Worm (Caenorhabditis elegans) whole organism, L3 larva: ENCODE data around the gene kbp-1.

ENCODE experiments used
- R02D3.7 ChIP-seq: fragments of 150-350 bp; optimal IDR thresholded peaks from 2 replicates; lab custom pipeline; 2014; ENCODE audit warnings: missing biosample characterization, missing genetic modification characterization
- ZK546.5 ChIP-seq: sonication (generic microtip); optimal IDR thresholded peaks from 2 replicates; lab custom pipeline; 2017; ENCODE audit warnings: missing biosample characterization, missing genetic modification characterization
- ceh-28 ChIP-seq: fragments of 150-350 bp; optimal IDR thresholded peaks from 2 replicates; lab custom pipeline; 2014; ENCODE audit warnings: missing biosample characterization, missing genetic modification reagents, missing genetic modification characterization
- ceh-9 ChIP-seq: sonication (generic microtip); optimal IDR thresholded peaks from 2 replicates; lab custom pipeline; 2018; ENCODE audit warnings: missing biosample characterization, missing genetic modification characterization
- daf-12 ChIP-seq: fragments of 150-350 bp; optimal IDR thresholded peaks from 2 replicates; lab custom pipeline; 2014; ENCODE audit warnings: missing biosample characterization, missing genetic modification reagents, missing genetic modification characterization
- elt-2 ChIP-seq: sonication (generic microtip); optimal IDR thresholded peaks from 2 replicates; lab custom pipeline; 2016; ENCODE audit warnings: missing genetic modification reagents, mild to moderate bottlenecking, missing genetic modification characterization, missing compliant biosample characterization
- fkh-10 ChIP-seq: sonication (generic microtip); optimal IDR thresholded peaks from 2 replicates; lab custom pipeline; 2017; ENCODE audit warnings: missing biosample characterization, missing genetic modification reagents, missing genetic modification characterization
- hmg-11 ChIP-seq: sonication (generic microtip); optimal IDR thresholded peaks from 2 replicates; lab custom pipeline; 2016; ENCODE audit warnings: missing genetic modification characterization, missing compliant biosample characterization
- mdl-1 ChIP-seq: fragments of 150-350 bp; optimal IDR thresholded peaks from 2 replicates; lab custom pipeline; 2014; ENCODE audit warnings: missing biosample characterization, missing genetic modification characterization
- nfya-1 ChIP-seq: sonication (generic microtip); optimal IDR thresholded peaks from 2 replicates; lab custom pipeline; 2017; ENCODE audit warnings: missing genetic modification characterization, mild to moderate bottlenecking, missing compliant biosample characterization, antibody characterized with exemption, moderate library complexity; ENCODE audit not compliant: insufficient read depth
- nhr-11 ChIP-seq: fragments of 150-350 bp; optimal IDR thresholded peaks from 2 replicates; lab custom pipeline; 2014; ENCODE audit warnings: missing biosample characterization, missing genetic modification characterization
- nhr-12 ChIP-seq: fragments of 150-350 bp; optimal IDR thresholded peaks from 2 replicates; lab custom pipeline; 2014; ENCODE audit warnings: missing biosample characterization, missing genetic modification characterization
- nhr-23 ChIP-seq: fragments of 150-350 bp; optimal IDR thresholded peaks from 2 replicates; lab custom pipeline; 2014; ENCODE audit warnings: missing biosample characterization, missing genetic modification reagents, missing genetic modification characterization
- nhr-237 ChIP-seq: fragments of 150-350 bp; optimal IDR thresholded peaks from 2 replicates; lab custom pipeline; 2014; ENCODE audit warnings: missing biosample characterization, missing genetic modification characterization
- nhr-76 ChIP-seq: fragments of 150-350 bp; sonication (generic microtip); optimal IDR thresholded peaks from 5 replicates; lab custom pipeline; 2014; ENCODE audit warnings: missing biosample characterization, missing genetic modification characterization
- pha-4 ChIP-seq: fragments of 150-350 bp; optimal IDR thresholded peaks from 2 replicates; lab custom pipeline; 2014; ENCODE audit warnings: missing biosample characterization, missing genetic modification reagents, missing genetic modification characterization
- pqm-1 ChIP-seq: fragments of 150-350 bp; optimal IDR thresholded peaks from 2 replicates; lab custom pipeline; 2017; ENCODE audit warnings: missing biosample characterization, missing genetic modification characterization, inconsistent platforms
- skn-1 ChIP-seq: fragments of 150-350 bp; optimal IDR thresholded peaks from 2 replicates; lab custom pipeline; 2014; ENCODE audit warnings: missing biosample characterization, missing genetic modification characterization
- snpc-4 ChIP-seq: fragments of 150-350 bp; optimal IDR thresholded peaks from 2 replicates; lab custom pipeline; 2014; ENCODE audit warnings: missing biosample characterization, missing genetic modification characterization

The kbp-1 gene

DNA sequence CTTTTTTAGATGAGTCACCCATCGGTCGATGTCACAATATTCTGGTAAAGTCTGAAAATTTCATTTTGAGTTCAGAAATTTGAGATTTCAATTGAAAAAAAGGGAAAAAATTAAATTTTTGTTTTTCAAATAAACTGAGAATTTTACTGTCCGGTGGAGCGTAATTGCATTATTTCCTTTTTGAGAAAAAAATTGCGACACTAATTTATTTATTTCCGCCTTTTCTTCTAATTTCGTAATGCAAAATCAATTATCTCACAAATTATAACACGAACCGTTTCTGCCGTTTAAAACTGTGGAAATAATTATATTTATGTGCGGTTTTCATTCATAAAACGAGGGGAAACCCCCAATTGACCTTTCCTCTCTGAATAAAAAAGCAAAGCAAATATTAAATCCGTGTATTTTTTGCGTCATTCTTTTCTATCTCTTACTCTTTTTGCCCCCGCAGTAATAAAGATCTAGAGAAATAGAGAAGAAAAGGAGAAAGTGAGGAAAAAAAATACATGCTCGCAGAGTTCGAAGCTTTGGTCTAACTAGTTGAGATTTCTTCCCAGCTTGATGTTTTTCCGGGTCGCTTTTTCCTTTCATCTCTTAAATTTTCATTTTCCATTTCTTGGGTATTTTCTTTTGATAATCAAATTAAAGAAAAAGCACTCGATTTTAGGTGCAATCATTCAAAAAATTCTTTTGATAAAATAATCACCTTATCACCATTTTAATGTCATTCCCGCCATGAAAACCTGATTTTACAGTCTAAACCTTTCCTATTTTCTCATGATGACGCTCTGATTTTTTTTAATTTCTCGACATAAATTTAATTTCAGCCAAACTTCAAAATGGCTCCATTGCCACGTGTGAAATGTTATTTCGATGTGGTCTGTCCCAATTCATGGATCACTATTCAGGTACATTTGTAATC is 33.9 kb downstream of the kbp-1 start, which contains the start of the genes brc-2 and T07E3.3:
Gene brc-2 (minus strand): TSS at position 51 of the 922 bp plus-strand sequence.
Gene T07E3.3 (plus strand): TSS at position 822 of the 922 bp plus-strand sequence.
- peak; percentile 14 for TF ChIP-seq skn-1
- no peak for TF ChIP-seq nhr-237 (tag; lab: Kevin White, UChicago)
- TF ChIP-seq nfya-1 (tag; lab: Kevin White, UChicago): peak; percentile 0
- TF ChIP-seq nhr-11 (tag; lab: Kevin White, UChicago): no peak
- TF ChIP-seq elt-2 (tag; lab: Kevin White, UChicago): peak; percentile 60
- peak; percentile 42 for TF ChIP-seq pqm-1 (tag; lab: Kevin White, UChicago)
- TF ChIP-seq pha-4: peak; percentile 67
- peak; percentile 5 for TF ChIP-seq hmg-11 (tag; lab: Kevin White, UChicago)
- TF ChIP-seq R02D3.7: no peak

DNA sequence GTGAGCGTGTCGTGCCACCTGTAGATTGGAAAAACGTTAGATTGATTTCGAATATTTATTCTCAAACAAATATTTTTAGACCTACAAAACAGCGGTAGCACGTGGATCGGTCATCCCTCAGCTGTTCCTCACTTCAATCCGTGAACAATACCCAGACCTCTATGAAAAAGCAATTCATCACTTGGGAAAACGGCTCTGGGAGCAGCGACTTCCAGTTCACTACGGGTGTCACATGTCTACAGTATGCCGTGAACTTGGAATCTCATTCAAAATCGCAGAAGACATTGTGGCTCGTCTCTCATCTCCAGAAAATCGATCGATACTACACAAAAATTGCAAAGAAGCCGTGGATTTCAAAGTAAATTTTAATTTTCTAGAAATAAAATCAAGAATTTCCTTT is 35.0 kb downstream of the kbp-1 start:
- no peak for TF ChIP-seq pqm-1 (tag; lab: Kevin White, UChicago)

DNA sequence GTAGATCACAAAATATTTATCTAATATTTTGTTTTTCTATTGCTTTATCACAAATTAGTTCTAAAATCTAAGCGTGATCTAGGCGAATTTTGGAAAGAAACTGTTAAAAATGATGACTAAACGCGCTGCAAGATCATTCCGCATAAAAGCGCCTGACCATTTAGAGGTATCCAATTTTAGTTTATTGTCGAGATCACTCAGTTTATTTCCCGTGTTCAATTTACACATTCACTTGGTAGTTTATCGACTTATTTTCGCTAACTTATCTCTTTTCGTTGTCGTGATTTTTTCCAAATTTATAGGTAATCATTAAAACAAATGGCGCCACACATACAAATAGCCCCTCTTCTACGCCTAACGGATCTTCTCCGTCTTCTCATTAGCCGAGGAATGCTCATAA is 37.0 kb downstream of the kbp-1 start, which contains the start of gene T07E3.2:
Gene T07E3.2 (plus strand): TSS at position 301 of the 400 bp plus-strand sequence.
- no peak for TF ChIP-seq mdl-1 (tag; lab: Kevin White, UChicago)
- no peak for TF ChIP-seq nhr-23 (tag; lab: Kevin White, UChicago)
- no peak for TF ChIP-seq nhr-12 (tag; lab: Kevin White, UChicago)
- no peak for TF ChIP-seq ceh-9 (tag; lab: Kevin White, UChicago)
- TF ChIP-seq daf-12: no peak
- TF ChIP-seq ZK546.5 (tag; lab: Kevin White, UChicago): no peak
- TF ChIP-seq pqm-1 (tag; lab: Kevin White, UChicago): no peak
- TF ChIP-seq, all 47 proteins: peak for 0

DNA sequence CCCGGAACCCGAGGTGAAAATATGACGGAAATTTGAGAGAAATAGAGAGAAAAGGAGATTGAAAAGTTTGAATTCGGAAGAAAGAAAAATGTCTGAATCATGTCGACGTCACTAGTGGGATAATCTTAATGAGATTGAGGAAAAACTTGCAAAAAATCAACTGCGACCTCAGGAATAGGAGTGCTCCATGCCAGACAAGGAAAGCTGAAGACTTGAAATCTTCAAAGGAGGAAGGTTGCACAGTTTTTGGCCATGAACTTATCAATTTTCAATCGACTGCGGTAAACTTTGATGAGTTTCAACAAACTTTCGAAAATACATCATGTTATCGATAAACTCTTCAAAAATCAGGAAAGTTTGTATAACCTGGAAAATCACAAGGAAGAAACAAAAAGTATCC is 42.9 kb downstream of the kbp-1 start, which contains the start of gene pdf-1:
Gene pdf-1 (minus strand): TSS at position 101 of the 400 bp plus-strand sequence.
- TF ChIP-seq nhr-23 (tag; lab: Kevin White, UChicago) (no peak), mdl-1 (tag; lab: Kevin White, UChicago) (no peak), daf-12 (no peak), ceh-28 (tag; lab: Kevin White, UChicago) (no peak), ZK546.5 (tag; lab: Kevin White, UChicago) (no peak), nhr-11 (tag; lab: Kevin White, UChicago) (no peak), snpc-4 (tag; lab: Kevin White, UChicago) (no peak), nhr-76 (tag; lab: Kevin White, UChicago) (no peak)
- TF ChIP-seq, all 47 proteins: peak for 0

DNA sequence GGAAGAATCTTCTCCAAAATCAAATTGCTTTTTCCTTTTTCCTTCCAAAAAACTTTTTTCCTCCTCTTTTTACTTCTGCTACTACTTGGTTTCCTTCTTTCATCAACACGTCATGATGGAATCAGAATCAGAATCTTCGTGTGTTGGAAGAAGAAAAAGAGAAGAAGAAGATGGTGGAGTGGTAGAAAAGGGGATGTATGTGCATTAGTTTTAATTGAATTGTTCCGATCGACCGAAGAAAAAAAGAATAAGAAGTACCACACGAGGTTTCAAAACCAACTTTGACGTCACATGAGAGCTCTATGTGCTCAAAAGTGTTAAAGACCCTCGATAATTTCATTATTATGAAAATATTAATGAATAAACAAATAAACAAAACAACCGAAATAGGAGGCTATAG is 45.4 kb downstream of the kbp-1 start:
- TF ChIP-seq ZK546.5 (tag; lab: Kevin White, UChicago): no peak
- TF ChIP-seq fkh-10 (GFP tag; lab: Kevin White, UChicago): peak; percentile 31
